Fruit fly (Drosophila melanogaster) whole organism, prepupa: ENCODE measurements around the gene Alg9.

Experiments
- CG6808 ChIP-seq: fragments of 200-800 bp; sonication (Bioruptor generic); optimal IDR thresholded peaks from 3 replicates; lab custom pipeline; 2017; ENCODE audit warnings: missing biosample characterization, missing genetic modification characterization, mild to moderate bottlenecking, moderate library complexity, missing genetic modification reagents
- CG7368 ChIP-seq: fragments of 200-800 bp; sonication (Bioruptor generic); optimal IDR thresholded peaks from 3 replicates; lab custom pipeline; 2016; ENCODE audit warnings: missing biosample characterization, missing genetic modification characterization
- Sox102F ChIP-seq: fragments of 200-800 bp; sonication (Bioruptor generic); optimal IDR thresholded peaks from 2 replicates; lab custom pipeline; 2016; ENCODE audit warnings: missing biosample characterization, mild to moderate bottlenecking, missing genetic modification characterization
- acj6 ChIP-seq: fragments of 200-800 bp; sonication (Bioruptor generic); optimal IDR thresholded peaks from 3 replicates; lab custom pipeline; 2016; ENCODE audit warnings: missing biosample characterization, missing genetic modification characterization
- dac ChIP-seq: fragments of 200-800 bp; sonication (Bioruptor generic); optimal IDR thresholded peaks from 2 replicates; lab custom pipeline; 2017; ENCODE audit warnings: missing biosample characterization, mild to moderate bottlenecking, missing genetic modification characterization

dm6 chr3R:25194723-25195577, 26.4 kb upstream of the Alg9 start, which contains the start of gene CG13653:
- TF ChIP-seq Sox102F (no peak), acj6 (GFP tag; lab: Kevin White, UChicago) (no peak), CG7368 (GFP tag; lab: Kevin White, UChicago) (no peak), dac (GFP tag; lab: Kevin White, UChicago) (no peak), CG6808 (GFP tag; lab: Kevin White, UChicago) (no peak)
